Fruit fly (Drosophila melanogaster) Kc167 (cell line): Measurements from ENCODE around the gene Grasp65.

ENCODE experiments used
- Myc ChIP-seq: fragments of >200 bp; optimal IDR thresholded peaks from 2 replicates; lab custom pipeline; 2017; ENCODE audit warnings: missing external identifiers
- Sin3A ChIP-seq: fragments of >200 bp; optimal IDR thresholded peaks from 2 replicates; lab custom pipeline; 2018; ENCODE audit warnings: missing external identifiers
- h ChIP-seq: fragments of >200 bp; optimal IDR thresholded peaks from 3 replicates; lab custom pipeline; 2018; ENCODE audit warnings: missing external identifiers
- insv ChIP-seq: fragments of >200 bp; optimal IDR thresholded peaks from 3 replicates; lab custom pipeline; 2018; ENCODE audit warnings: missing external identifiers
- psq ChIP-seq: fragments of >200 bp; optimal IDR thresholded peaks from 2 replicates; lab custom pipeline; 2017; ENCODE audit warnings: missing external identifiers
- ttk ChIP-seq: sonication (Bioruptor generic); optimal IDR thresholded peaks from 2 replicates; lab custom pipeline; 2017; ENCODE audit warnings: missing external identifiers

The Grasp65 gene

dm6 chr3L:19940349-19940748, 15.6 kb downstream of the Grasp65 start:
- no peak for TF ChIP-seq insv (lab: Kevin White, UChicago)
- no peak for TF ChIP-seq ttk (lab: Kevin White, UChicago)
- no peak for TF ChIP-seq Sin3A (lab: Kevin White, UChicago)
- TF ChIP-seq psq: no peak
- no peak for TF ChIP-seq Myc (lab: Kevin White, UChicago)
- TF ChIP-seq h (lab: Kevin White, UChicago): no peak

- no peak for TF ChIP-seq insv (lab: Kevin White, UChicago)
- no peak for TF ChIP-seq h (lab: Kevin White, UChicago)
- TF ChIP-seq ttk (lab: Kevin White, UChicago): no peak
- TF ChIP-seq psq: no peak
- TF ChIP-seq Sin3A (lab: Kevin White, UChicago): no peak
- TF ChIP-seq Myc (lab: Kevin White, UChicago): no peak
Measured at dm6 chr3L:19941162-19941561, 16.4 kb downstream of the Grasp65 start.

dm6 chr3L:19945469-19945868, 20.7 kb downstream of the Grasp65 start:
- no peak for TF ChIP-seq insv (lab: Kevin White, UChicago)
- TF ChIP-seq Sin3A (lab: Kevin White, UChicago): no peak
- TF ChIP-seq ttk (lab: Kevin White, UChicago): no peak

- TF ChIP-seq h (lab: Kevin White, UChicago) (no peak), insv (lab: Kevin White, UChicago) (no peak)
Measured at dm6 chr3L:19951035-19951434, 26.3 kb downstream of the Grasp65 start, which contains the start of gene CG32219. Gene CG32219 (minus strand): TSS chr3L:19951135.

DNA sequence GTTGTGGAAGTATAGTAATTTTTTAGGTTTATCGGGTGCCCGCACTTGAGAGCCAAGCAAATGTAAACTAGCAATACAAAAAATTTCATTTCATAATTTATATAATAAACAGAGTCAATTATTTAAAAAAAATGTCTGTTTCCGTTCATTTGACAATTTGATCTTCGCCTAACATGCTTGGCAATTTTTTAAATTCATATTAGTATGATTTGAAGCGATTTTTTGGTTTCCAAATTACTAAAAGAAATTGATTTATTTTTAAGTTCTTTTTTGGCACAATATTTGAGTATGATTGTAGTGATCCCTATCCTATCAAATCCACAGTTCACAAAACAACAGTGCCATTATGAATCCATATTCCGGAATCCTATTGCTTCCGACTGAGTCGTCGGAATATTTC, 27.1 kb downstream of the Grasp65 start, which contains the start of gene CG34258:
CG34258 (minus strand) TSS at position 101 of the 400 bp plus-strand sequence.
- TF ChIP-seq Myc (lab: Kevin White, UChicago) (no peak), Sin3A (lab: Kevin White, UChicago) (no peak)

DNA sequence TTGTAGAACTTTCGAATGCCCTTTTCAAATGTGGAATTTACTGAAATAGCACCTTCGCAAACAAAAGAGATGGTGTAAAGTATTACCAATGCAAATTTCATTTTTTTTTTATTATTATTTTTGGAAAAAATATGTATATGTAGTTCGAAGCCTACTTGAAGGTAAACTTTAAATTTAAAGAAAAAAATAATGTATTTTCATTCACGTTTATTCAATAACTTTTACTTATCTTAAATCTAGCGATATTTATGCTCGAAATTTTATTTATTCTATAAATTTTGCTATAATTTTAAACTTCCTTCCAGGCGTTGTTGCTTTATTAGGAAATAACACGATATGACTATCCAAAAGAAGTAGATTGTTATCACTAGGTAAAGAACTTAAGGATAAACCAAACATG, 27.9 kb downstream of the Grasp65 start, which contains the start of gene CG33710:
CG33710 (minus strand) TSS at position 101 of the 400 bp plus-strand sequence.
- TF ChIP-seq psq (no peak), Myc (lab: Kevin White, UChicago) (no peak), Sin3A (lab: Kevin White, UChicago) (no peak), h (lab: Kevin White, UChicago) (no peak), ttk (lab: Kevin White, UChicago) (no peak), insv (lab: Kevin White, UChicago) (no peak)

- TF ChIP-seq Sin3A (lab: Kevin White, UChicago) (no peak), ttk (lab: Kevin White, UChicago) (no peak), insv (lab: Kevin White, UChicago) (no peak), h (lab: Kevin White, UChicago) (no peak)
Measured at dm6 chr3L:19953612-19954011, 28.9 kb downstream of the Grasp65 start, which contains the start of gene CG42655. Gene CG42655 (minus strand): TSS chr3L:19953712.

dm6 chr3L:19954426-19954825, 29.7 kb downstream of the Grasp65 start, which contains the start of gene CG42654:
Gene CG42654 (minus strand): TSS chr3L:19954526.
- no peak for TF ChIP-seq psq
- no peak for TF ChIP-seq Myc (lab: Kevin White, UChicago)
- no peak for TF ChIP-seq h (lab: Kevin White, UChicago)

- no peak for TF ChIP-seq psq
- TF ChIP-seq insv (lab: Kevin White, UChicago): no peak
- TF ChIP-seq Myc (lab: Kevin White, UChicago): no peak
- TF ChIP-seq h (lab: Kevin White, UChicago): no peak
- TF ChIP-seq Sin3A (lab: Kevin White, UChicago): no peak
- no peak for TF ChIP-seq ttk (lab: Kevin White, UChicago)
Measured at dm6 chr3L:19955699-19956098, 31.0 kb downstream of the Grasp65 start, which contains the start of gene CG42263. Gene CG42263 (minus strand): TSS chr3L:19955799.

DNA sequence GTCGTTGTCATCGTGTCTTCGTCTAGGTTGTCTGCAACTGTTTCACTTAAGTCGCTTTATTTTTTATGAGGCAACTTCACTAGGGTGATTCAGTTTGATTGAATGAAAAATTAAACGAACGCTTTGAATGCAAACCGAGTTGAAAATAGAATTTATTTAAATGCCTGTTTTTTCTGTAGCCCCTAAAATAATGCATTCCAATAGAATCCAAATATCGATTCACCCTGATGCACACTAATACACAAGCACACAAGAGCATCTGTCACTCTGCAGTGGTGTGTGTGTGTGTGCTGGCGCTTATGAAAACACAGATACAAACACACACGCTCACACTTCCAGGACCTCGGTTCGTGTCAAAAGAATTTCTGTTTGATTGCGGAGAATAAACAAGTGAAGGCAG, 37.1 kb downstream of the Grasp65 start:
- no peak for TF ChIP-seq Myc (lab: Kevin White, UChicago)
- TF ChIP-seq Sin3A (lab: Kevin White, UChicago): no peak
- TF ChIP-seq psq: no peak
- no peak for TF ChIP-seq insv (lab: Kevin White, UChicago)
- TF ChIP-seq ttk (lab: Kevin White, UChicago): no peak
- no peak for TF ChIP-seq h (lab: Kevin White, UChicago)

DNA sequence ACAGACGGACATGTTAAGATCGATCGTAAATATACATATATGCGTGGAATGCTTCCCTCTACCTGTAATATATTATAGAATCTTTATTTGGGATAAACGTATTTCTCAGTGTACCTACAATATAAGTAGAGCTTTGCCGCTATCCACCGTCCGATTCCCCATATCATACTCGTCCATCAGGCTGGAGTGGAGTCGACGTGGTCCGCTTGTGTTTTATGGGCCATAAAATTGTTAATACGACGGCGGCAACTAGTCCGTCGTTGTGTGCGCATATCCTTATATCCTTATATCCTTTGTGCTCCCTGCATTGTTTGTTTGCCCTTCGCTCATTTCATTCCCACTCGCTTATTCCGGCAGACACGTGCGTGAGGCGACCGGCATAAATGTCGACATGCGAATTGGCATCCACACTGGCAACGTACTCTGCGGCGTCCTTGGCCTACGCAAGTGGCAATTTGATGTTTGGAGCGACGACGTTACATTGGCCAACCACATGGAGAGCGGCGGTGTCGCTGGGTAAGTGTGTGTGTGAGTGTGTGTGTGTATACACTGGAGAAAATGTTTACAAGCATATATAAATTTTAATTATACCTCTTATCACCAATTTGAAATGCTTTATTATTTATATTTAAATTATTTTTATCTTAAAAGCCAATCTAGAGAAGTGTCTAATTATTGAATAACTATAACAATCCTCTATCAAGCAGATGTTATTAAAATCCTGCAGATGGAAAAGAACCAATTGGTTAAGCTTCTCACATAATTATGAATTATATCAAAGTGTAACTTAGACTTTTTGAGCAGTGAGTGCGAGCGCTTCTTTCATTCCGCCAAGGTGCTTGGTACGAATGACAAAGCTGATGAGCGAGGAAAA, 44.2 kb downstream of the Grasp65 start:
- TF ChIP-seq h (lab: Kevin White, UChicago): no peak
- TF ChIP-seq Sin3A (lab: Kevin White, UChicago): no peak
- no peak for TF ChIP-seq insv (lab: Kevin White, UChicago)
- TF ChIP-seq psq: no peak
- no peak for TF ChIP-seq Myc (lab: Kevin White, UChicago)
- no peak for TF ChIP-seq ttk (lab: Kevin White, UChicago)
